Worm (Caenorhabditis elegans) whole organism, L1 larva: ENCODE data around the gene asp-13.

Experiments
- efl-1 ChIP-seq, 4 experiments: fragments of 150-350 bp; optimal IDR thresholded peaks in 3 of 4; peaks in 1 of 4; 1 replicate in 1 of 4; 2 replicates in 3 of 4; lab custom pipeline; 2014; ENCODE audit warnings: missing biosample characterization in 2 of 4, missing genetic modification characterization in 2 of 4, missing genetic modification reagents in 2 of 4
- grh-1 ChIP-seq: fragments of 200-800 bp; sonication (Bioruptor generic); IDR thresholded peaks from 2 replicates; pipeline ENCODE4 v1.3.6; 2022; ENCODE audit warnings: missing genetic modification reagents, missing genetic modification characterization, missing compliant biosample characterization
- nhr-11 ChIP-seq: fragments of 150-350 bp; optimal IDR thresholded peaks from 2 replicates; lab custom pipeline; 2014; ENCODE audit warnings: missing biosample characterization, missing genetic modification characterization
- unc-98 ChIP-seq: fragments of 200-800 bp; sonication (Bioruptor generic); IDR thresholded peaks from 2 replicates; pipeline ENCODE4 v1.3.6; 2022; ENCODE audit warnings: missing genetic modification characterization, missing compliant biosample characterization

ce11 chrV:8606099-8606696, 36.8 kb downstream of the asp-13 start, which contains the start of gene vps-60:
- TF ChIP-seq unc-98 (GFP tag; lab: Robert Waterston, UW) (no peak), grh-1 (GFP tag; lab: Robert Waterston, UW) (peak; percentile 75), efl-1 (optimal IDR thresholded peaks at IDR 0.05; lab: Kevin White, UChicago) (peak; percentile 84 to 89), efl-1 (GFP tag; optimal IDR thresholded peaks at IDR 0.05 in 1 of 2; lab: Kevin White, UChicago) (peak; percentile 68 to 96), nhr-11 (tag; lab: Kevin White, UChicago) (peak; percentile 37)
